Fruit fly (Drosophila melanogaster): Measurements from ENCODE around the gene mRpL11.

DNA sequence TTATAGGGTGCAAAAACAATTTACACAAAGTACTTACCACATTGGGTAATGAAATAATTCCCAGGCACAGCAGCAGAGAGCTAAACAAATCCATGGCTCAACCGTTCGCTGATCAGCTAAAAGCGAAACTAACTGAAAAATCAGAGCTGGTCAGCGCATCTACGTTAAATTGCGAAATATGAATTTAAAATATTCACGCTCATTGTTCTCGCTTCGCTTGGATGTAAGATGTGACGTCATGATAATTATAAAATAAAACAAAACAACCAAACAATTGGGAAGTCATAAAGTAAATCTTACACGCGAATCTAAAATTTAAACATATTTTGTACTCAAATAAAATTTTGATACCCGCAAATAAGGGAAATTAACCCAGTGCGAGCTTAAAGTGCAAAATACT lies 48.3 kb downstream of the mRpL11 start, which contains the start of gene CG14854:
- TF ChIP-seq dsf (GFP tag; optimal IDR thresholded peaks at IDR 0.05; ENCODE audit: borderline replicate concordance): no peak
- TF ChIP-seq Myc (optimal IDR thresholded peaks at IDR 0.05): no peak
